Fruit fly (Drosophila melanogaster) S2 (cell line): Measurements from ENCODE around the gene ddbt.

Experiments used
- CG8478 ChIP-seq: fragments of >200 bp; optimal IDR thresholded peaks from 2 replicates; lab custom pipeline; 2018
- CTCF ChIP-seq, 2 experiments: fragments of >200 bp; optimal IDR thresholded peaks; 2 replicates each; lab custom pipeline; 2018

dm6 chr3L:321495-321894 is 4.6 kb downstream of the ddbt start:
- TF ChIP-seq CG8478 (no peak), CTCF (optimal IDR thresholded peaks at IDR 0.05; lab: Kevin White, UChicago) (no peak)
